Fruit fly (Drosophila melanogaster): ENCODE measurements around the gene fd102C.
"Not testable (repeated sequence)": the region's sequence is repeated elsewhere in the genome, so short reads cannot be mapped to it uniquely, and the experiment has no call there.

Gene fd102C

dm6 chr4:788878-789277 is 55.5 kb downstream of the fd102C start, which contains the start of gene MED26:
TSS of gene MED26 (minus strand) at chr4:788978.
- TF ChIP-seq CG6854, CG8632, achi (GFP tag; optimal IDR thresholded peaks at IDR 0.05): not testable (repeated sequence)

dm6 chr4:788350-788749 is 56.0 kb downstream of the fd102C start:
- TF ChIP-seq CG3032 (tag; optimal IDR thresholded peaks at IDR 0.05), result peak; percentile 12
- TF ChIP-seq Eip78C (GFP tag), result peak; percentile 18
- no peak for TF ChIP-seq spab (GFP tag; optimal IDR thresholded peaks at IDR 0.05)

dm6 chr4:787389-787822 is 56.9 kb downstream of the fd102C start:
- TF ChIP-seq Sox15 (GFP tag; optimal IDR thresholded peaks at IDR 0.05) (no peak), Ets21C (GFP tag; optimal IDR thresholded peaks at IDR 0.05) (peak; percentile 14), CG4318 (GFP tag; optimal IDR thresholded peaks at IDR 0.05) (no peak), CG8319 (GFP tag; optimal IDR thresholded peaks at IDR 0.05) (peak; percentile 0), vri (GFP tag; optimal IDR thresholded peaks at IDR 0.05) (no peak), CG3032 (tag; optimal IDR thresholded peaks at IDR 0.05) (peak; percentile 22)
